Fruit fly (Drosophila melanogaster) whole organism: ENCODE data around the gene Atg8a.

ENCODE experiments used
- CG8478 ChIP-seq: fragments of >200 bp; optimal IDR thresholded peaks from 2 replicates; lab custom pipeline; 2018; ENCODE audit warnings: inconsistent platforms
- Dll ChIP-seq: fragments of >200 bp; optimal IDR thresholded peaks from 2 replicates; lab custom pipeline; 2017
- EcR ChIP-seq, 2 experiments: fragments of >200 bp; optimal IDR thresholded peaks; 2 replicates each; lab custom pipeline; 2017; ENCODE audit warnings: missing biosample characterization in 2 of 2, missing genetic modification characterization in 2 of 2, missing genetic modification reagents in 2 of 2
- pan ChIP-seq: fragments of >200 bp; optimal IDR thresholded peaks from 2 replicates; lab custom pipeline; 2017
- psq ChIP-seq: fragments of >200 bp; optimal IDR thresholded peaks from 2 replicates; lab custom pipeline; 2017
- usp ChIP-seq: fragments of >200 bp; optimal IDR thresholded peaks from 2 replicates; lab custom pipeline; 2017; ENCODE audit warnings: missing biosample characterization, missing genetic modification characterization, mixed read lengths

DNA sequence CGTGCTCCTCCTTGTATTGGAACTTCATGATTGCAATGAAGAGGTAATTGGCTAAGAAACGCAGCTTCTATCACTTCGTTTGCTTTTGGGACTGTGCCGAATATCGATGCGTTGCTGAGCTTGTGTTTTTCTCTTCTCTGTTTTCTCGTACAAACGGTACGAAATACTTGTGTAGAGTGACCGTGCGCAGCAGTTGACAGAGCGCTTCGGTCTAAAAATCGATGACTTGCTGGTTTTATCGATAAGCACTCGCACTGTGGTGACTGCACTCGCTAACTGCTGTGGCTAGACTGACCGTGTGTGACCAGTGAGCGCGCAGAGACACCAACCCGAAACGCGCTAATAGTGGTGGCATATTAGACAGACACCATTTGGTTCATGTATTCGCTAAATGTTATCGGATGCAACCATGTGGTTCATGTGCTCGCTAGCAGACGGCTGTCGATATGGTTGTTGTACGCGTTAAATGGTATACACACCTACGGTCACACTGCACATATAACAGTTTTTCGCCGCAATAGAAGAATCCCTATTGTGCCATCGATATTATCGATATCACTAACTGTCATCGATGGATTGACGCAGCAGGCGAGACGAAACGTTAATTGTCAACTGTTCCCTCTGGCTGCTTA lies at the start of gene Atg8a, which contains the start of gene BTBD9:
- TF ChIP-seq usp (GFP tag; lab: Kevin White, UChicago) = no peak
- TF ChIP-seq pan (lab: Kevin White, UChicago) = no peak
- TF ChIP-seq CG8478 (lab: Kevin White, UChicago) = no peak
- TF ChIP-seq Dll (lab: Kevin White, UChicago) = no peak
- TF ChIP-seq EcR (GFP tag; optimal IDR thresholded peaks at IDR 0.05; lab: Kevin White, UChicago) = no peak
- no peak for TF ChIP-seq psq (lab: Kevin White, UChicago)
